Fruit fly (Drosophila melanogaster) Kc167 (cell line): ENCODE measurements around the gene eIF4E5.

Source experiments
- h ChIP-seq: fragments of >200 bp; optimal IDR thresholded peaks from 3 replicates; lab custom pipeline; 2018; ENCODE audit warnings: missing external identifiers
- insv ChIP-seq: fragments of >200 bp; optimal IDR thresholded peaks from 3 replicates; lab custom pipeline; 2018; ENCODE audit warnings: missing external identifiers
- psq ChIP-seq: fragments of >200 bp; optimal IDR thresholded peaks from 2 replicates; lab custom pipeline; 2017; ENCODE audit warnings: missing external identifiers

DNA sequence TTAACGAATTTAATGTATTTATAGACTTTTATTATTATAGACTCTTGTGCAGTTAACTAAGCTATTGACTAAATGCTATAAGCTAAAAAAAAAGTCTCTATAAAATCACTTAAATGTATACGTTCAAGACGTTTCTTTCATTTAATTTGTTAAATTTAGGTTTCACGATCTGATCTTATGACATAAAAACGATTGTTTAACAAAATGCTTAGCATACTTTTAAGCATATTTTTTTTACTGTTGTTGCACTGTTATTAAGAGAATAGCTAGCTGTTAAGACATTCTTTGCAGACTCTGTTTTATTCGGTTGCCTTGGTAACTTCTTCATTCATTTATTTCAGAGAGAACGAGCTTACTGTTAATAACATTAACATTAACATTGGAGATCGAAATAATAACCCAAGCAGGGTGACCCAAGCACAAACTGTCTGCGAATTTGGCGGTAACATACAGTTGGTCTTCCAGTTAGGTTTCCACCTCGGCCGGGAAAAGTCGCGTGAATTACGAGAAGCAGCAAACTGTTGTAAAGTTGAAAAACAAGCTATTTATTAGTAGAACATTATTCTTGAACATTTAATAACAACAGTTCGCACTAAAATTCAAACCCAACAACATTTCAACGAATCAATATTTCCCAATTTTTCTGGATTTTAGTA, 26.0 kb upstream of the eIF4E5 start, which contains the start of gene CG32365:
- no peak for TF ChIP-seq h
- TF ChIP-seq insv (lab: Kevin White, UChicago), result no peak
- no peak for TF ChIP-seq psq (lab: Kevin White, UChicago)
